Worm (Caenorhabditis elegans) whole organism, young adult: Measurements from ENCODE around the gene cic-1.
"Not testable (repeated sequence)": the region's sequence is repeated elsewhere in the genome, so short reads cannot be mapped to it uniquely, and the experiment has no call there.

Experiments used
- B0261.1 ChIP-seq: sonication (generic microtip); optimal IDR thresholded peaks from 2 replicates; lab custom pipeline; 2016; ENCODE audit warnings: mild to moderate bottlenecking, missing genetic modification characterization, moderate library complexity, missing compliant biosample characterization
- C06A6.2 ChIP-seq: fragments of 200-800 bp; sonication (Bioruptor generic); conservative IDR thresholded peaks from 2 replicates; pipeline ENCODE4 v1.3.6; 2022; ENCODE audit warnings: missing genetic modification characterization, missing compliant biosample characterization
- C17E4.6 ChIP-seq: fragments of 200-800 bp; sonication (Bioruptor generic); IDR thresholded peaks from 2 replicates; pipeline ENCODE4 v1.3.6; 2022; ENCODE audit warnings: missing genetic modification reagents, missing genetic modification characterization, missing compliant biosample characterization
- F37B4.10 ChIP-seq: fragments of 200-800 bp; sonication (Bioruptor generic); IDR thresholded peaks from 2 replicates; pipeline ENCODE4 v1.3.6; 2022; ENCODE audit warnings: missing genetic modification characterization, missing compliant biosample characterization
- K11D2.4 ChIP-seq: fragments of 200-800 bp; sonication (Bioruptor generic); IDR thresholded peaks from 2 replicates; pipeline ENCODE4 v1.3.6; 2022; ENCODE audit warnings: missing genetic modification reagents, missing genetic modification characterization, missing compliant biosample characterization
- Y56A3A.18 ChIP-seq: fragments of 200-800 bp; sonication (Bioruptor generic); IDR thresholded peaks from 2 replicates; pipeline ENCODE4 v1.3.6; 2022; ENCODE audit warnings: missing genetic modification reagents, missing genetic modification characterization, missing compliant biosample characterization
- Y79H2A.3 ChIP-seq: fragments of 200-800 bp; sonication (Bioruptor generic); conservative IDR thresholded peaks from 2 replicates; pipeline ENCODE4 v1.3.6; 2022; ENCODE audit warnings: missing genetic modification reagents, missing genetic modification characterization, missing compliant biosample characterization
- ZK185.1 ChIP-seq: sonication (generic microtip); optimal IDR thresholded peaks from 2 replicates; lab custom pipeline; 2016; ENCODE audit warnings: mild to moderate bottlenecking, missing genetic modification characterization, missing compliant biosample characterization; ENCODE audit not compliant: poor library complexity, severe bottlenecking
- bed-2 ChIP-seq: fragments of 200-800 bp; sonication (Bioruptor generic); IDR thresholded peaks from 2 replicates; pipeline ENCODE4 v1.3.6; 2022; ENCODE audit warnings: missing genetic modification reagents, missing genetic modification characterization, missing compliant biosample characterization
- ceh-40 ChIP-seq: fragments of 200-800 bp; sonication (Bioruptor generic); IDR thresholded peaks from 2 replicates; pipeline ENCODE4 v1.3.6; 2022; ENCODE audit warnings: missing genetic modification characterization, missing compliant biosample characterization
- ceh-58 ChIP-seq: fragments of 200-800 bp; sonication (Bioruptor generic); IDR thresholded peaks from 2 replicates; pipeline ENCODE4 v1.3.6; 2022; ENCODE audit warnings: missing genetic modification characterization, missing compliant biosample characterization
- ceh-79 ChIP-seq: sonication (generic microtip); optimal IDR thresholded peaks from 2 replicates; lab custom pipeline; 2017; ENCODE audit warnings: mild to moderate bottlenecking, missing genetic modification characterization, missing compliant biosample characterization
- ceh-91 ChIP-seq: fragments of 200-800 bp; sonication (Bioruptor generic); IDR thresholded peaks from 2 replicates; pipeline ENCODE4 v1.3.6; 2022; ENCODE audit warnings: missing genetic modification reagents, missing genetic modification characterization, missing compliant biosample characterization
- die-1 ChIP-seq: sonication (generic microtip); optimal IDR thresholded peaks from 2 replicates; lab custom pipeline; 2016; ENCODE audit warnings: missing genotype, mild to moderate bottlenecking, missing genetic modification characterization, missing compliant biosample characterization
- dox-1 ChIP-seq: fragments of 200-800 bp; sonication (Bioruptor generic); IDR thresholded peaks from 2 replicates; pipeline ENCODE4 v1.3.6; 2022; ENCODE audit warnings: missing genetic modification reagents, missing genetic modification characterization, missing compliant biosample characterization
- efl-1 ChIP-seq: fragments of 150-350 bp; optimal IDR thresholded peaks from 2 replicates; lab custom pipeline; 2014; ENCODE audit warnings: missing biosample characterization, missing genetic modification reagents, missing genetic modification characterization
- egrh-3 ChIP-seq: fragments of 200-800 bp; sonication (Bioruptor generic); IDR thresholded peaks from 2 replicates; pipeline ENCODE4 v1.3.6; 2022; ENCODE audit warnings: missing genetic modification reagents, missing genetic modification characterization, missing compliant biosample characterization
- gei-17 ChIP-seq: fragments of 200-800 bp; sonication (Bioruptor generic); optimal IDR thresholded peaks from 2 replicates; lab custom pipeline; 2018; ENCODE audit warnings: mild to moderate bottlenecking, missing genetic modification characterization, missing compliant biosample characterization
- hmg-1.2 ChIP-seq: fragments of 200-800 bp; sonication (Bioruptor generic); IDR thresholded peaks from 2 replicates; pipeline ENCODE4 v1.3.6; 2022; ENCODE audit warnings: missing genetic modification reagents, missing genetic modification characterization, missing compliant biosample characterization
- lin-35 ChIP-seq, 3 experiments: fragments of 150-350 bp in 2 of 3; sonication (generic microtip) in 1 of 3; optimal IDR thresholded peaks; 2 replicates each; lab custom pipeline; 2014 to 2018; ENCODE audit warnings: missing biosample characterization in 3 of 3, missing genetic modification characterization in 3 of 3, missing genetic modification reagents in 3 of 3
- lir-1 ChIP-seq: fragments of 200-800 bp; sonication (Bioruptor generic); conservative IDR thresholded peaks from 2 replicates; pipeline ENCODE4 v1.3.6; 2022; ENCODE audit warnings: missing genetic modification reagents, missing genetic modification characterization, missing compliant biosample characterization
- lsy-27 ChIP-seq: sonication (generic microtip); optimal IDR thresholded peaks from 2 replicates; lab custom pipeline; 2017; ENCODE audit warnings: missing genetic modification characterization, mild to moderate bottlenecking, missing compliant biosample characterization, antibody characterized with exemption, missing genotype, borderline replicate concordance; ENCODE audit not compliant: insufficient read depth
- mcd-1 ChIP-seq: fragments of 200-800 bp; sonication (Bioruptor generic); IDR thresholded peaks from 2 replicates; pipeline ENCODE4 v1.3.6; 2022; ENCODE audit warnings: missing genetic modification reagents, missing genetic modification characterization, missing compliant biosample characterization
- nfya-1 ChIP-seq: sonication (generic microtip); optimal IDR thresholded peaks from 2 replicates; lab custom pipeline; 2017; ENCODE audit warnings: antibody characterized with exemption, missing compliant biosample characterization, missing genetic modification characterization, borderline replicate concordance; ENCODE audit not compliant: insufficient read depth
- nhr-179 ChIP-seq: sonication (generic microtip); optimal IDR thresholded peaks from 2 replicates; lab custom pipeline; 2016; ENCODE audit warnings: mild to moderate bottlenecking, missing genetic modification characterization, missing compliant biosample characterization
- nhr-27 ChIP-seq: fragments of 200-800 bp; sonication (Bioruptor generic); optimal IDR thresholded peaks from 2 replicates; lab custom pipeline; 2018; ENCODE audit warnings: mild to moderate bottlenecking, missing genetic modification characterization, moderate library complexity, missing compliant biosample characterization
- pbrm-1 ChIP-seq: fragments of 200-800 bp; sonication (Bioruptor generic); IDR thresholded peaks from 2 replicates; pipeline ENCODE4 v1.3.6; 2022; ENCODE audit warnings: missing genetic modification reagents, missing genetic modification characterization, missing compliant biosample characterization
- rec-8 ChIP-seq, 2 experiments: sonication (generic microtip); optimal IDR thresholded peaks; 2 replicates each; lab custom pipeline; 2016; ENCODE audit warnings: mild to moderate bottlenecking in 2 of 2, missing genetic modification characterization in 2 of 2, missing genetic modification reagents in 2 of 2, missing genotype in 2 of 2, missing biosample characterization in 1 of 2, missing compliant biosample characterization in 1 of 2, moderate library complexity in 1 of 2
- snpc-4 ChIP-seq, 5 experiments: fragments of 150-350 bp in 1 of 5; sonication (generic microtip) in 4 of 5; optimal IDR thresholded peaks; 2 replicates each; lab custom pipeline; 2014 to 2018; ENCODE audit warnings: missing genetic modification characterization in 5 of 5, missing biosample characterization in 3 of 5, antibody characterized with exemption in 2 of 5, mild to moderate bottlenecking in 2 of 5, missing compliant biosample characterization in 2 of 5, missing genotype in 2 of 5, moderate library complexity in 2 of 5, missing genetic modification reagents in 1 of 5
- zfh-2 ChIP-seq: fragments of 200-800 bp; sonication (Bioruptor generic); conservative IDR thresholded peaks from 2 replicates; pipeline ENCODE4 v1.3.6; 2022; ENCODE audit warnings: missing genetic modification reagents, missing genetic modification characterization, missing compliant biosample characterization
- zim-3 ChIP-seq: sonication (generic microtip); optimal IDR thresholded peaks from 2 replicates; lab custom pipeline; 2017; ENCODE audit warnings: mild to moderate bottlenecking, missing genetic modification characterization, moderate library complexity, missing compliant biosample characterization
- ztf-28 ChIP-seq: fragments of 200-800 bp; sonication (Bioruptor generic); IDR thresholded peaks from 2 replicates; pipeline ENCODE4 v1.3.6; 2022; ENCODE audit warnings: missing genetic modification reagents, missing genetic modification characterization, missing compliant biosample characterization

Gene cic-1

ce11 chrIII:2435805-2436204 is 34.8 kb upstream of the cic-1 start, which contains the start of gene E02H9.6:
Gene E02H9.6 (plus strand): TSS chrIII:2436105.
- TF ChIP-seq ceh-91 (GFP tag; lab: Robert Waterston, UW); Y79H2A.3 (GFP tag; lab: Robert Waterston, UW); Y56A3A.18: not testable (repeated sequence)

ce11 chrIII:2435373-2435772 is 34.4 kb upstream of the cic-1 start, which contains the start of gene W04B5.6:
Gene W04B5.6 (minus strand): TSS chrIII:2435473.
- not testable (repeated sequence) for TF ChIP-seq nfya-1 (tag; lab: Kevin White, UChicago); ztf-28; nhr-179 (tag; lab: Kevin White, UChicago)

- no peak for TF ChIP-seq zim-3 (tag; lab: Kevin White, UChicago)
- TF ChIP-seq pbrm-1: no peak
- TF ChIP-seq hmg-1.2 (GFP tag; lab: Robert Waterston, UW): peak; percentile 56
- no peak for TF ChIP-seq rec-8 (tag; optimal IDR thresholded peaks at IDR 0.05; lab: Kevin White, UChicago)
- TF ChIP-seq ZK185.1 (tag; lab: Kevin White, UChicago): no peak
- TF ChIP-seq, all 124 proteins: peak for 1
Measured at ce11 chrIII:2432925-2433324, 31.9 kb upstream of the cic-1 start.

ce11 chrIII:2426122-2426521 is 25.1 kb upstream of the cic-1 start, which contains the start of gene W04B5.8:
Gene W04B5.8 (plus strand): TSS chrIII:2426316.
- TF ChIP-seq lir-1 (GFP tag; lab: Robert Waterston, UW): no peak
- peak; percentile 76 for TF ChIP-seq hmg-1.2 (GFP tag; lab: Robert Waterston, UW)

- TF ChIP-seq F37B4.10 (GFP tag; lab: Robert Waterston, UW): 0 out of 2 replicates have a peak, but pooled peaks have one; percentile 57
- TF ChIP-seq dox-1 (GFP tag; lab: Robert Waterston, UW): 0 out of 2 replicates have a peak, but pooled peaks have one; percentile 23
- no peak for TF ChIP-seq lir-1 (GFP tag; lab: Robert Waterston, UW)
- TF ChIP-seq C06A6.2 (GFP tag; lab: Robert Waterston, UW): no peak
- TF ChIP-seq mcd-1: 0 out of 2 replicates have a peak, but pooled peaks have one; percentile 8
- TF ChIP-seq ceh-79 (tag; lab: Kevin White, UChicago): peak; percentile 2
- TF ChIP-seq egrh-3 (GFP tag; lab: Robert Waterston, UW): peak; percentile 90
- TF ChIP-seq zfh-2 (GFP tag; lab: Robert Waterston, UW): peak; percentile 93
- peak; percentile 61 for TF ChIP-seq zim-3 (tag; lab: Kevin White, UChicago)
- TF ChIP-seq, all 124 proteins: peak for 7
Measured at ce11 chrIII:2424783-2425329, 23.8 kb upstream of the cic-1 start.

- TF ChIP-seq zim-3 (tag; lab: Kevin White, UChicago) (no peak), nhr-27 (tag; lab: Kevin White, UChicago) (no peak)
Measured at ce11 chrIII:2423638-2424037, 22.6 kb upstream of the cic-1 start.

ce11 chrIII:2421226-2421625 is 20.2 kb upstream of the cic-1 start:
- TF ChIP-seq gei-17 (GFP tag; lab: Kevin White, UChicago) (no peak), zfh-2 (GFP tag; lab: Robert Waterston, UW) (0 out of 2 replicates have a peak, but pooled peaks have one; percentile 15), ceh-58 (GFP tag; lab: Robert Waterston, UW) (0 out of 2 replicates have a peak, but pooled peaks have one; percentile 83)

ce11 chrIII:2419504-2419903 is 18.5 kb upstream of the cic-1 start:
- TF ChIP-seq lsy-27 (tag; lab: Kevin White, UChicago) (no peak), ceh-40 (GFP tag; lab: Robert Waterston, UW) (no peak), bed-2 (GFP tag; lab: Robert Waterston, UW) (no peak), efl-1 (GFP tag; lab: Kevin White, UChicago) (no peak), B0261.1 (no peak), ceh-58 (GFP tag; lab: Robert Waterston, UW) (no peak), die-1 (tag; lab: Kevin White, UChicago) (no peak), nhr-27 (tag; lab: Kevin White, UChicago) (no peak), C17E4.6 (GFP tag; lab: Robert Waterston, UW) (no peak), K11D2.4 (GFP tag; lab: Robert Waterston, UW) (no peak), lin-35 (GFP tag; optimal IDR thresholded peaks at IDR 0.05; lab: Kevin White, UChicago) (no peak), snpc-4 (GFP tag; optimal IDR thresholded peaks at IDR 0.05; lab: Kevin White, UChicago) (no peak), snpc-4 (tag; optimal IDR thresholded peaks at IDR 0.05; lab: Kevin White, UChicago) (no peak)
